Fruit fly (Drosophila melanogaster): ENCODE results near the gene CG34126.

Gene CG34126

dm6 chr2L:4981278-4981966 lies at the start of gene CG34126, which contains the start of gene CG8892:
CG34126 (plus strand) TSS chr2L:4981614.
CG8892 (minus strand) TSS chr2L:4981592.
- peak; percentile 96 for TF ChIP-seq CG17801 (GFP tag; optimal IDR thresholded peaks at IDR 0.05; ENCODE audit: partially characterized antibody)

- TF ChIP-seq CG17801 (GFP tag; optimal IDR thresholded peaks at IDR 0.05; ENCODE audit: partially characterized antibody) = no peak
Observed at dm6 chr2L:4932284-4932683, 49.1 kb upstream of the CG34126 start, which contains the start of gene hoe1. hoe1 (minus strand) TSS chr2L:4932384.

dm6 chr2L:4936325-4936869 lies 45.0 kb upstream of the CG34126 start, which contains the start of gene hoe2:
hoe2 (minus strand) TSS chr2L:4936450.
- no peak for TF ChIP-seq CG17801 (GFP tag; optimal IDR thresholded peaks at IDR 0.05; ENCODE audit: partially characterized antibody)

- TF ChIP-seq CG17801 (GFP tag; optimal IDR thresholded peaks at IDR 0.05; ENCODE audit: partially characterized antibody) = no peak
Observed at dm6 chr2L:4937060-4937459, 44.4 kb upstream of the CG34126 start, which contains the start of gene Sgs1. Sgs1 (plus strand) TSS chr2L:4937409.

- TF ChIP-seq CG17801 (GFP tag; optimal IDR thresholded peaks at IDR 0.05; ENCODE audit: partially characterized antibody) = no peak
Observed at dm6 chr2L:4942257-4942792, 39.1 kb upstream of the CG34126 start, which contains the start of gene synr. synr (plus strand) TSS chr2L:4942742.

- TF ChIP-seq CG17801 (GFP tag; optimal IDR thresholded peaks at IDR 0.05; ENCODE audit: partially characterized antibody) = peak; percentile 98
Observed at dm6 chr2L:4945300-4945699, 36.1 kb upstream of the CG34126 start, which contains the start of the genes mRpL24 and betaggt-I. mRpL24 (minus strand) TSS chr2L:4945361. betaggt-I (plus strand) TSS chr2L:4945579.

- TF ChIP-seq CG17801 (GFP tag; optimal IDR thresholded peaks at IDR 0.05; ENCODE audit: partially characterized antibody) = no peak
Observed at dm6 chr2L:4949453-4950045, 31.9 kb upstream of the CG34126 start, which contains the start of gene jet. jet (minus strand) TSS chr2L:4949784.

dm6 chr2L:4950667-4951066 lies 30.7 kb upstream of the CG34126 start, which contains the start of gene Jon25Biii:
Jon25Biii (minus strand) TSS chr2L:4950767.
- TF ChIP-seq CG17801 (GFP tag; optimal IDR thresholded peaks at IDR 0.05; ENCODE audit: partially characterized antibody) = no peak

dm6 chr2L:4953086-4953570 lies 28.3 kb upstream of the CG34126 start, which contains the start of gene Jon25Bii:
Jon25Bii (minus strand) TSS chr2L:4953136.
- no peak for TF ChIP-seq CG17801 (GFP tag; optimal IDR thresholded peaks at IDR 0.05; ENCODE audit: partially characterized antibody)

- TF ChIP-seq CG17801 (GFP tag; optimal IDR thresholded peaks at IDR 0.05; ENCODE audit: partially characterized antibody) = no peak
Observed at dm6 chr2L:4955094-4955823, 26.2 kb upstream of the CG34126 start, which contains the start of the genes Jon25Bi and Marcal1. Jon25Bi (minus strand) TSS chr2L:4955144. Marcal1 (plus strand) TSS chr2L:4955509.

dm6 chr2L:4958111-4958510 lies 23.3 kb upstream of the CG34126 start, which contains the start of gene CG34124:
CG34124 (plus strand) TSS chr2L:4958411.
- TF ChIP-seq CG17801 (GFP tag; optimal IDR thresholded peaks at IDR 0.05; ENCODE audit: partially characterized antibody) = no peak

dm6 chr2L:4965420-4965819 lies 16.0 kb upstream of the CG34126 start, which contains the start of gene CG34125:
CG34125 (plus strand) TSS chr2L:4965673.
- peak; percentile 13 for TF ChIP-seq CG17801 (GFP tag; optimal IDR thresholded peaks at IDR 0.05; ENCODE audit: partially characterized antibody)

- TF ChIP-seq CG17801 (GFP tag; optimal IDR thresholded peaks at IDR 0.05; ENCODE audit: partially characterized antibody) = no peak
Observed at dm6 chr2L:4965923-4966322, 15.5 kb upstream of the CG34126 start.

dm6 chr2L:4967511-4967910 lies 13.9 kb upstream of the CG34126 start, which contains the start of gene eIF3i:
eIF3i (minus strand) TSS chr2L:4967775.
- TF ChIP-seq CG17801 (GFP tag; optimal IDR thresholded peaks at IDR 0.05; ENCODE audit: partially characterized antibody) = no peak
